Fruit fly (Drosophila melanogaster) whole organism, embryonic: ENCODE data around the gene CG9522.

Experiments
- ATbp ChIP-seq: fragments of 200-800 bp; sonication (Bioruptor generic); optimal IDR thresholded peaks from 2 replicates; lab custom pipeline; 2017; ENCODE audit warnings: missing biosample characterization, mild to moderate bottlenecking, missing genetic modification characterization, missing genetic modification reagents
- Antp ChIP-seq: fragments of 200-800 bp; sonication (Bioruptor generic); optimal IDR thresholded peaks from 3 replicates; lab custom pipeline; 2016; ENCODE audit warnings: missing biosample characterization, missing genetic modification characterization
- Bteb2 ChIP-seq: fragments of 200-800 bp; sonication (Bioruptor generic); optimal IDR thresholded peaks from 2 replicates; lab custom pipeline; 2016; ENCODE audit warnings: missing biosample characterization, missing genetic modification characterization
- CG10366 ChIP-seq: fragments of 200-800 bp; sonication (Bioruptor generic); IDR thresholded peaks from 2 replicates; pipeline ENCODE4 v1.3.6; 2022; ENCODE audit warnings: missing biosample characterization, missing genetic modification characterization
- CG11504 ChIP-seq: fragments of 200-800 bp; sonication (Bioruptor generic); optimal IDR thresholded peaks from 3 replicates; lab custom pipeline; 2019; ENCODE audit warnings: missing biosample characterization, mild to moderate bottlenecking, missing genetic modification characterization, moderate library complexity
- CG15601 ChIP-seq: fragments of 200-800 bp; sonication (Bioruptor generic); optimal IDR thresholded peaks from 3 replicates; lab custom pipeline; 2019; ENCODE audit warnings: missing biosample characterization, mild to moderate bottlenecking, missing genetic modification characterization, moderate library complexity
- CG17802 ChIP-seq: fragments of 200-800 bp; sonication (Bioruptor generic); optimal IDR thresholded peaks from 2 replicates; lab custom pipeline; 2018; ENCODE audit warnings: missing biosample characterization, mild to moderate bottlenecking, missing genetic modification characterization, moderate library complexity
- CG18262 ChIP-seq: fragments of 200-800 bp; optimal IDR thresholded peaks from 3 replicates; lab custom pipeline; 2019; ENCODE audit warnings: missing biosample characterization, mild to moderate bottlenecking, missing genetic modification characterization, moderate library complexity
- CG1832 ChIP-seq: fragments of 200-800 bp; sonication (Bioruptor generic); optimal IDR thresholded peaks from 2 replicates; lab custom pipeline; 2017; ENCODE audit warnings: missing biosample characterization, mild to moderate bottlenecking, missing genetic modification characterization, inconsistent platforms
- CG2678 ChIP-seq: fragments of 200-800 bp; sonication (Bioruptor generic); optimal IDR thresholded peaks from 3 replicates; lab custom pipeline; 2019; ENCODE audit warnings: missing biosample characterization, mild to moderate bottlenecking, missing genetic modification characterization, moderate library complexity
- CG2875 ChIP-seq: fragments of 200-800 bp; sonication (Bioruptor generic); optimal IDR thresholded peaks from 2 replicates; lab custom pipeline; 2017; ENCODE audit warnings: missing biosample characterization, mild to moderate bottlenecking, missing genetic modification characterization, missing genetic modification reagents
- CG3407 ChIP-seq: fragments of 200-800 bp; sonication (Bioruptor generic); optimal IDR thresholded peaks from 2 replicates; lab custom pipeline; 2018; ENCODE audit warnings: missing biosample characterization, mild to moderate bottlenecking, missing genetic modification characterization
- CG6254 ChIP-seq: fragments of 200-800 bp; sonication (Bioruptor generic); optimal IDR thresholded peaks from 3 replicates; lab custom pipeline; 2017; ENCODE audit warnings: mild to moderate bottlenecking, missing biosample characterization, missing genetic modification reagents, missing genetic modification characterization
- CG9797 ChIP-seq: fragments of 200-800 bp; sonication (Bioruptor generic); optimal IDR thresholded peaks from 3 replicates; lab custom pipeline; 2018; ENCODE audit warnings: missing biosample characterization, mild to moderate bottlenecking, missing genetic modification characterization
- HLH54F ChIP-seq: fragments of 200-800 bp; sonication (Bioruptor generic); optimal IDR thresholded peaks from 3 replicates; lab custom pipeline; 2016; ENCODE audit warnings: missing biosample characterization, missing genetic modification characterization
- Pdp1 ChIP-seq, 2 experiments: fragments of 200-800 bp; sonication (Bioruptor generic); optimal IDR thresholded peaks; 3 replicates each; lab custom pipeline; 2016; ENCODE audit warnings: missing biosample characterization in 2 of 2, missing genetic modification characterization in 2 of 2, mild to moderate bottlenecking in 1 of 2, moderate library complexity in 1 of 2
- Ptx1 ChIP-seq: fragments of 200-800 bp; sonication (Bioruptor generic); IDR thresholded peaks from 2 replicates; pipeline ENCODE4 v1.3.6; 2022; ENCODE audit warnings: missing biosample characterization, missing genetic modification characterization
- Sin3A ChIP-seq: fragments of >200 bp; optimal IDR thresholded peaks from 2 replicates; lab custom pipeline; 2018
- Sox100B ChIP-seq: fragments of 200-800 bp; sonication (Bioruptor generic); optimal IDR thresholded peaks from 3 replicates; lab custom pipeline; 2018; ENCODE audit warnings: missing biosample characterization, mild to moderate bottlenecking, missing genetic modification characterization
- Spps ChIP-seq: fragments of 200-800 bp; sonication (Bioruptor generic); optimal IDR thresholded peaks from 2 replicates; lab custom pipeline; 2018; ENCODE audit warnings: missing biosample characterization, mild to moderate bottlenecking, missing genetic modification characterization
- Xrp1 ChIP-seq: fragments of 200-800 bp; sonication (Bioruptor generic); IDR thresholded peaks from 2 replicates; pipeline ENCODE4 v1.3.6; 2022; ENCODE audit warnings: missing biosample characterization, missing genetic modification characterization
- ara ChIP-seq: fragments of 200-800 bp; sonication (Bioruptor generic); IDR thresholded peaks from 2 replicates; pipeline ENCODE4 v1.3.6; 2022; ENCODE audit warnings: missing biosample characterization, missing genetic modification characterization
- bab2 ChIP-seq: fragments of 200-800 bp; sonication (Bioruptor generic); optimal IDR thresholded peaks from 2 replicates; lab custom pipeline; 2016; ENCODE audit warnings: missing biosample characterization, missing genetic modification characterization
- bsh ChIP-seq, 2 experiments: fragments of 200-800 bp; sonication (Bioruptor generic); optimal IDR thresholded peaks; 2 replicates each; lab custom pipeline; 2017 to 2018; ENCODE audit warnings: mild to moderate bottlenecking in 2 of 2, missing biosample characterization in 2 of 2, missing genetic modification characterization in 2 of 2, moderate library complexity in 1 of 2
- chinmo ChIP-seq: fragments of 200-800 bp; sonication (Bioruptor generic); IDR thresholded peaks from 4 replicates; pipeline ENCODE4 v1.3.6; 2022; ENCODE audit warnings: missing biosample characterization, missing genetic modification characterization; ENCODE audit not compliant: partially characterized antibody
- ewg ChIP-seq: fragments of 200-800 bp; sonication (Bioruptor generic); optimal IDR thresholded peaks from 3 replicates; lab custom pipeline; 2017; ENCODE audit warnings: mild to moderate bottlenecking, missing biosample characterization, missing genetic modification reagents, missing genetic modification characterization
- fd64A ChIP-seq: fragments of 200-800 bp; sonication (Bioruptor generic); optimal IDR thresholded peaks from 3 replicates; lab custom pipeline; 2018; ENCODE audit warnings: missing biosample characterization, mild to moderate bottlenecking, missing genetic modification characterization
- fd96Cb ChIP-seq: fragments of 200-800 bp; sonication (Bioruptor generic); optimal IDR thresholded peaks from 2 replicates; lab custom pipeline; 2018; ENCODE audit warnings: missing biosample characterization, mild to moderate bottlenecking, missing genetic modification characterization, moderate library complexity
- gce ChIP-seq: fragments of 200-800 bp; sonication (Bioruptor generic); IDR thresholded peaks from 3 replicates; pipeline ENCODE4 v1.3.6; 2022; ENCODE audit warnings: missing biosample characterization, missing genetic modification characterization
- hkb ChIP-seq, 2 experiments: fragments of 200-800 bp in 1 of 2; fragments of >200 bp in 1 of 2; sonication (Bioruptor generic) in 1 of 2; IDR thresholded peaks in 1 of 2; optimal IDR thresholded peaks in 1 of 2; 2 replicates each; pipeline versions ENCODE4 v1.3.6 to Lab custom; 2017 to 2022; ENCODE audit warnings: missing biosample characterization in 1 of 2, missing genetic modification characterization in 1 of 2
- lbe ChIP-seq: fragments of 200-800 bp; sonication (Bioruptor generic); optimal IDR thresholded peaks from 2 replicates; lab custom pipeline; 2016; ENCODE audit warnings: missing biosample characterization, mild to moderate bottlenecking, missing genetic modification characterization
- lola ChIP-seq, 3 experiments: fragments of >200 bp in 2 of 3; fragments of 200-800 bp in 1 of 3; sonication (Bioruptor generic) in 1 of 3; optimal IDR thresholded peaks; 2 replicates each; lab custom pipeline; 2017 to 2019; ENCODE audit warnings: missing biosample characterization in 3 of 3, missing genetic modification characterization in 3 of 3, mild to moderate bottlenecking in 1 of 3, moderate library complexity in 1 of 3
- mirr ChIP-seq: fragments of 200-800 bp; sonication (Bioruptor generic); optimal IDR thresholded peaks from 3 replicates; lab custom pipeline; 2018; ENCODE audit warnings: missing biosample characterization, mild to moderate bottlenecking, missing genetic modification characterization
- nmo ChIP-seq: fragments of 200-800 bp; sonication (Bioruptor generic); optimal IDR thresholded peaks from 2 replicates; lab custom pipeline; 2018; ENCODE audit warnings: missing biosample characterization, mild to moderate bottlenecking, missing genetic modification characterization, moderate library complexity
- pfk ChIP-seq: fragments of 200-800 bp; sonication (Bioruptor generic); optimal IDR thresholded peaks from 2 replicates; lab custom pipeline; 2018; ENCODE audit warnings: missing biosample characterization, mild to moderate bottlenecking, missing genetic modification characterization, moderate library complexity
- phol ChIP-seq: fragments of 200-800 bp; sonication (Bioruptor generic); optimal IDR thresholded peaks from 3 replicates; lab custom pipeline; 2018; ENCODE audit warnings: missing biosample characterization, mild to moderate bottlenecking, missing genetic modification characterization, moderate library complexity
- sens ChIP-seq: fragments of 200-800 bp; sonication (Bioruptor generic); peaks from one replicate; lab custom pipeline; 2016; ENCODE audit warnings: missing biosample characterization, missing genetic modification characterization
- tio ChIP-seq: fragments of 200-800 bp; sonication (Bioruptor generic); optimal IDR thresholded peaks from 2 replicates; lab custom pipeline; 2017; ENCODE audit warnings: missing biosample characterization, missing genetic modification characterization, inconsistent platforms
- unpg ChIP-seq: fragments of 200-800 bp; sonication (Bioruptor generic); optimal IDR thresholded peaks from 3 replicates; lab custom pipeline; 2018; ENCODE audit warnings: missing biosample characterization, mild to moderate bottlenecking, missing genetic modification characterization, moderate library complexity
- zf30C ChIP-seq: fragments of 200-800 bp; sonication (Bioruptor generic); optimal IDR thresholded peaks from 3 replicates; lab custom pipeline; 2018; ENCODE audit warnings: missing biosample characterization, mild to moderate bottlenecking, missing genetic modification characterization

CG9522 gene

dm6 chrX:14805646-14806045, 43.0 kb downstream of the CG9522 start (continued):
- TF ChIP-seq phol (tag; lab: Kevin White, UChicago) (peak; percentile 13), CG1832 (GFP tag; lab: Kevin White, UChicago) (no peak), chinmo (GFP tag; lab: Robert Waterston, UW) (no peak), Bteb2 (GFP tag; lab: Kevin White, UChicago) (no peak), CG9797 (no peak), Ptx1 (GFP tag; lab: Robert Waterston, UW) (peak; percentile 26; the same call in 1 of the 2 replicates), CG3407 (GFP tag; lab: Kevin White, UChicago) (peak; percentile 28), zf30C (no peak), Sox100B (peak; percentile 1), ATbp (peak; percentile 52), CG15601 (peak; percentile 43), HLH54F (GFP tag; lab: Kevin White, UChicago) (no peak), fd64A (GFP tag; lab: Kevin White, UChicago) (peak; percentile 13), sens (GFP tag; lab: Kevin White, UChicago) (peak; percentile 90), pfk (GFP tag; lab: Kevin White, UChicago) (no peak), Pdp1 (GFP tag; optimal IDR thresholded peaks at IDR 0.05; lab: Kevin White, UChicago) (peak in 1 of 2 experiments; percentile 5), hkb (optimal IDR thresholded peaks at IDR 0.05; lab: Kevin White, UChicago) (no peak), hkb (GFP tag; IDR thresholded peaks at IDR 0.05; lab: Robert Waterston, UW) (0 out of 2 replicates have a peak, but pooled peaks have one; percentile 16), Xrp1 (GFP tag; lab: Robert Waterston, UW) (peak; percentile 46), CG2678 (peak; percentile 15), CG2875 (GFP tag; lab: Kevin White, UChicago) (peak; percentile 24), CG10366 (GFP tag; lab: Robert Waterston, UW) (peak; percentile 18; the same call in 1 of the 2 replicates), CG6254 (GFP tag; lab: Kevin White, UChicago) (peak; percentile 13), CG18262 (tag; lab: Kevin White, UChicago) (peak; percentile 32), lola (GFP tag; optimal IDR thresholded peaks at IDR 0.05; lab: Kevin White, UChicago) (peak in 1 of 3 experiments; percentile 11), Spps (tag; lab: Kevin White, UChicago) (no peak), lbe (GFP tag; lab: Kevin White, UChicago) (peak; percentile 1), Antp (GFP tag; lab: Kevin White, UChicago) (no peak), gce (GFP tag; lab: Robert Waterston, UW) (0 out of 3 replicates have a peak, but pooled peaks have one; percentile 17), ewg (peak; percentile 10), ara (GFP tag; lab: Robert Waterston, UW) (peak; percentile 36; the same call in 1 of the 2 replicates), CG11504 (peak; percentile 32), Sin3A (lab: Kevin White, UChicago) (no peak), unpg (peak; percentile 22), bab2 (peak; percentile 23), bsh (GFP tag; optimal IDR thresholded peaks at IDR 0.05; lab: Kevin White, UChicago) (peak in 1 of 2 experiments; percentile 60), nmo (GFP tag; lab: Kevin White, UChicago) (peak; percentile 35), tio (no peak), CG17802 (tag; lab: Kevin White, UChicago) (no peak), fd96Cb (tag; lab: Kevin White, UChicago) (peak; percentile 13), mirr (GFP tag; lab: Kevin White, UChicago) (no peak)
